Worm (Caenorhabditis elegans) whole organism, L4 larva: Measurements from ENCODE around the gene D1086.17.

ENCODE experiments used
- F10B5.3 ChIP-seq: sonication (generic microtip); optimal IDR thresholded peaks from 2 replicates; lab custom pipeline; 2016; ENCODE audit warnings: mild to moderate bottlenecking, missing genetic modification characterization, missing compliant biosample characterization
- F26F4.8 ChIP-seq: fragments of 200-800 bp; sonication (Bioruptor generic); conservative IDR thresholded peaks from 2 replicates; pipeline ENCODE4 v1.3.6; 2022; ENCODE audit warnings: missing genetic modification characterization, missing compliant biosample characterization
- F44E2.7 ChIP-seq: fragments of 200-800 bp; sonication (Bioruptor generic); IDR thresholded peaks from 2 replicates; pipeline ENCODE4 v2.1.2; 2022; ENCODE audit warnings: missing genetic modification characterization, missing compliant biosample characterization
- F49E8.2 ChIP-seq: sonication (generic microtip); optimal IDR thresholded peaks from 2 replicates; lab custom pipeline; 2016; ENCODE audit warnings: missing compliant biosample characterization, mild to moderate bottlenecking, missing genetic modification characterization, borderline replicate concordance
- T26A8.4 ChIP-seq: fragments of 200-800 bp; sonication (Bioruptor generic); IDR thresholded peaks from 2 replicates; pipeline ENCODE4 v1.3.6; 2022; ENCODE audit warnings: missing genetic modification characterization, missing compliant biosample characterization
- Y48G9A.11 ChIP-seq: fragments of 200-800 bp; sonication (Bioruptor generic); IDR thresholded peaks from 2 replicates; pipeline ENCODE4 v1.3.6; 2022; ENCODE audit warnings: missing genetic modification reagents, missing genetic modification characterization, missing compliant biosample characterization
- Y75B8A.6 ChIP-seq: fragments of 200-800 bp; sonication (Bioruptor generic); IDR thresholded peaks from 2 replicates; pipeline ENCODE4 v1.3.6; 2022; ENCODE audit warnings: missing genetic modification reagents, missing genetic modification characterization, missing compliant biosample characterization
- ZK546.5 ChIP-seq, 2 experiments: sonication (generic microtip); optimal IDR thresholded peaks; 2 replicates each; lab custom pipeline; 2017; ENCODE audit warnings: missing biosample characterization in 2 of 2, missing genetic modification characterization in 2 of 2
- aha-1 ChIP-seq: fragments of 150-350 bp; peaks from one replicate; lab custom pipeline; 2014; ENCODE audit warnings: missing biosample characterization, missing genetic modification characterization
- ceh-44 ChIP-seq: fragments of 200-800 bp; sonication (Bioruptor generic); IDR thresholded peaks from 2 replicates; pipeline ENCODE4 v1.3.6; 2022; ENCODE audit warnings: missing genetic modification reagents, missing genetic modification characterization, missing compliant biosample characterization
- cey-2 ChIP-seq: sonication (generic microtip); optimal IDR thresholded peaks from 3 replicates; lab custom pipeline; 2017; ENCODE audit warnings: missing genetic modification characterization, mild to moderate bottlenecking, missing compliant biosample characterization, antibody characterized with exemption, borderline replicate concordance; ENCODE audit not compliant: insufficient read depth
- ctbp-1 ChIP-seq: fragments of 200-800 bp; sonication (Bioruptor generic); IDR thresholded peaks from 2 replicates; pipeline ENCODE4 v1.3.6; 2022; ENCODE audit warnings: missing genetic modification reagents, missing genetic modification characterization, missing compliant biosample characterization
- daf-16 ChIP-seq, 3 experiments: sonication (generic microtip); optimal IDR thresholded peaks; 2 replicates each; lab custom pipeline; 2016 to 2017; ENCODE audit warnings: missing genetic modification characterization in 3 of 3, missing genetic modification reagents in 3 of 3, mild to moderate bottlenecking in 2 of 3, missing compliant biosample characterization in 2 of 3, missing biosample characterization in 1 of 3, moderate library complexity in 1 of 3
- daf-19 ChIP-seq: fragments of 200-800 bp; sonication (Bioruptor generic); conservative IDR thresholded peaks from 2 replicates; pipeline ENCODE4 v1.3.6; 2022; ENCODE audit warnings: missing genetic modification characterization, missing compliant biosample characterization
- dmd-6 ChIP-seq: fragments of 200-800 bp; sonication (Bioruptor generic); IDR thresholded peaks from 2 replicates; pipeline ENCODE4 v1.3.6; 2022; ENCODE audit warnings: missing genetic modification reagents, missing genetic modification characterization, missing compliant biosample characterization
- dmd-8 ChIP-seq: fragments of 200-800 bp; sonication (Bioruptor generic); IDR thresholded peaks from 2 replicates; pipeline ENCODE4 v1.3.6; 2022; ENCODE audit warnings: missing genetic modification characterization, missing compliant biosample characterization
- duxl-1 ChIP-seq: sonication (generic microtip); optimal IDR thresholded peaks from 2 replicates; lab custom pipeline; 2016; ENCODE audit warnings: mild to moderate bottlenecking, missing genetic modification characterization, moderate library complexity, missing compliant biosample characterization; ENCODE audit not compliant: poor library complexity
- egl-27 ChIP-seq: sonication (generic microtip); optimal IDR thresholded peaks from 3 replicates; lab custom pipeline; 2017; ENCODE audit warnings: missing biosample characterization, missing genetic modification reagents, missing genetic modification characterization
- egl-43 ChIP-seq: fragments of 200-800 bp; sonication (Bioruptor generic); IDR thresholded peaks from 2 replicates; pipeline ENCODE4 v1.3.6; 2022; ENCODE audit warnings: missing genetic modification reagents, missing genetic modification characterization, missing compliant biosample characterization
- fos-1 ChIP-seq: fragments of 150-350 bp; optimal IDR thresholded peaks from 2 replicates; lab custom pipeline; 2014; ENCODE audit warnings: missing biosample characterization, missing genetic modification characterization
- hlh-11 ChIP-seq: fragments of 200-800 bp; sonication (Bioruptor generic); optimal IDR thresholded peaks from 2 replicates; lab custom pipeline; 2018; ENCODE audit warnings: mild to moderate bottlenecking, missing genetic modification characterization, missing compliant biosample characterization
- hlh-30 ChIP-seq: sonication (generic microtip); optimal IDR thresholded peaks from 2 replicates; lab custom pipeline; 2017; ENCODE audit warnings: antibody characterized with exemption, mild to moderate bottlenecking, missing genetic modification characterization, missing compliant biosample characterization; ENCODE audit not compliant: insufficient read depth
- jun-1 ChIP-seq: fragments of 150-350 bp; optimal IDR thresholded peaks from 2 replicates; lab custom pipeline; 2014; ENCODE audit warnings: missing biosample characterization, missing genetic modification reagents, missing genetic modification characterization
- lim-7 ChIP-seq: fragments of 200-800 bp; sonication (Bioruptor generic); IDR thresholded peaks from 2 replicates; pipeline ENCODE4 v1.3.6; 2022; ENCODE audit warnings: missing genetic modification characterization, missing compliant biosample characterization
- lin-1 ChIP-seq: fragments of 200-800 bp; sonication (Bioruptor generic); IDR thresholded peaks from 2 replicates; pipeline ENCODE4 v1.3.6; 2022; ENCODE audit warnings: missing genetic modification reagents, missing genetic modification characterization, missing compliant biosample characterization
- lin-13 ChIP-seq: fragments of 150-350 bp; optimal IDR thresholded peaks from 2 replicates; lab custom pipeline; 2014; ENCODE audit warnings: missing biosample characterization, missing genetic modification reagents, missing genetic modification characterization
- lin-15B ChIP-seq: fragments of 150-350 bp; sonication (generic microtip); optimal IDR thresholded peaks from 3 replicates; lab custom pipeline; 2014; ENCODE audit warnings: missing biosample characterization, missing genetic modification characterization
- lin-38 ChIP-seq: fragments of 200-800 bp; sonication (Bioruptor generic); IDR thresholded peaks from 2 replicates; pipeline ENCODE4 v1.3.6; 2022; ENCODE audit warnings: missing genetic modification reagents, missing genetic modification characterization, missing compliant biosample characterization
- lin-39 ChIP-seq: fragments of 150-350 bp; optimal IDR thresholded peaks from 2 replicates; lab custom pipeline; 2014; ENCODE audit warnings: missing biosample characterization, missing genetic modification reagents, missing genetic modification characterization
- mdt-29 ChIP-seq: fragments of 200-800 bp; sonication (Bioruptor generic); IDR thresholded peaks from 2 replicates; pipeline ENCODE4 v1.3.6; 2022; ENCODE audit warnings: missing genetic modification reagents, missing genetic modification characterization, missing compliant biosample characterization
- mes-2 ChIP-seq: sonication (generic microtip); optimal IDR thresholded peaks from 2 replicates; lab custom pipeline; 2016; ENCODE audit warnings: missing genotype, mild to moderate bottlenecking, missing genetic modification characterization, missing compliant biosample characterization; ENCODE audit not compliant: poor library complexity, severe bottlenecking
- nhr-10 ChIP-seq: fragments of 150-350 bp; optimal IDR thresholded peaks from 2 replicates; lab custom pipeline; 2014; ENCODE audit warnings: missing biosample characterization, missing genetic modification characterization
- nhr-102 ChIP-seq: sonication (generic microtip); optimal IDR thresholded peaks from 2 replicates; lab custom pipeline; 2016; ENCODE audit warnings: mild to moderate bottlenecking, missing genetic modification characterization, moderate library complexity, missing compliant biosample characterization
- nhr-11 ChIP-seq: fragments of 150-350 bp; optimal IDR thresholded peaks from 2 replicates; lab custom pipeline; 2014; ENCODE audit warnings: missing biosample characterization, missing genetic modification characterization
- nhr-41 ChIP-seq: fragments of 200-800 bp; sonication (Bioruptor generic); IDR thresholded peaks from 2 replicates; pipeline ENCODE4 v1.3.6; 2022; ENCODE audit warnings: missing genetic modification reagents, missing genetic modification characterization, missing compliant biosample characterization
- nhr-42 ChIP-seq: fragments of 200-800 bp; sonication (Bioruptor generic); IDR thresholded peaks from 2 replicates; pipeline ENCODE4 v1.3.6; 2022; ENCODE audit warnings: missing genetic modification characterization, missing compliant biosample characterization
- nhr-6 ChIP-seq: fragments of 150-350 bp; optimal IDR thresholded peaks from 2 replicates; lab custom pipeline; 2014; ENCODE audit warnings: missing biosample characterization, missing genetic modification characterization
- nhr-77 ChIP-seq: fragments of 150-350 bp; optimal IDR thresholded peaks from 2 replicates; lab custom pipeline; 2014; ENCODE audit warnings: missing biosample characterization, missing genetic modification characterization
- pha-4 ChIP-seq, 2 experiments: fragments of 150-350 bp in 1 of 2; fragments of 200-800 bp in 1 of 2; sonication (Bioruptor generic) in 1 of 2; IDR thresholded peaks in 1 of 2; optimal IDR thresholded peaks in 1 of 2; 2 replicates each; pipeline versions ENCODE4 v1.3.6 to Lab custom; 2014 to 2022; ENCODE audit warnings: missing genetic modification characterization in 2 of 2, missing genetic modification reagents in 2 of 2, missing biosample characterization in 1 of 2, missing compliant biosample characterization in 1 of 2
- php-3 ChIP-seq: fragments of 200-800 bp; sonication (Bioruptor generic); IDR thresholded peaks from 2 replicates; pipeline ENCODE4 v1.3.6; 2022; ENCODE audit warnings: missing genetic modification reagents, missing genetic modification characterization, missing compliant biosample characterization
- saeg-2 ChIP-seq: fragments of 200-800 bp; sonication (Bioruptor generic); IDR thresholded peaks from 2 replicates; pipeline ENCODE4 v1.3.6; 2022; ENCODE audit warnings: missing genetic modification reagents, missing genetic modification characterization, missing compliant biosample characterization
- set-16 ChIP-seq: fragments of 200-800 bp; sonication (Bioruptor generic); IDR thresholded peaks from 2 replicates; pipeline ENCODE4 v1.3.6; 2022; ENCODE audit warnings: missing genetic modification reagents, missing genetic modification characterization, missing compliant biosample characterization
- spr-1 ChIP-seq: sonication (generic microtip); optimal IDR thresholded peaks from 2 replicates; lab custom pipeline; 2016; ENCODE audit warnings: mild to moderate bottlenecking, missing genetic modification characterization, missing compliant biosample characterization
- tag-97 ChIP-seq: fragments of 200-800 bp; sonication (Bioruptor generic); IDR thresholded peaks from 2 replicates; pipeline ENCODE4 v1.3.6; 2022; ENCODE audit warnings: missing genetic modification characterization, missing compliant biosample characterization
- unc-130 ChIP-seq: sonication (generic microtip); optimal IDR thresholded peaks from 2 replicates; lab custom pipeline; 2016; ENCODE audit warnings: missing genetic modification reagents, missing genetic modification characterization, missing compliant biosample characterization
- unc-62 ChIP-seq, 3 experiments: fragments of 150-350 bp in 1 of 3; sonication (generic microtip); optimal IDR thresholded peaks in 2 of 3; peaks in 1 of 3; 1 replicate in 1 of 3; 2 replicates in 2 of 3; lab custom pipeline; 2014 to 2017; ENCODE audit warnings: missing biosample characterization in 3 of 3, missing genetic modification characterization in 3 of 3, missing genetic modification reagents in 3 of 3, missing genotype in 1 of 3
- zag-1 ChIP-seq: fragments of 150-350 bp; optimal IDR thresholded peaks from 2 replicates; lab custom pipeline; 2014; ENCODE audit warnings: missing biosample characterization, missing genetic modification characterization
- zfp-2 ChIP-seq: sonication (generic microtip); optimal IDR thresholded peaks from 2 replicates; lab custom pipeline; 2016; ENCODE audit warnings: mild to moderate bottlenecking, missing genetic modification characterization, missing compliant biosample characterization
- ztf-7 ChIP-seq: fragments of 150-350 bp; optimal IDR thresholded peaks from 2 replicates; lab custom pipeline; 2014; ENCODE audit warnings: missing biosample characterization, missing genetic modification characterization

D1086.17 gene

ce11 chrV:14092403-14092802, 24.7 kb downstream of the D1086.17 start, which contains the start of gene D1086.3:
TSS of gene D1086.3 (plus strand) at chrV:14092792.
- TF ChIP-seq daf-16 (GFP tag; optimal IDR thresholded peaks at IDR 0.05; lab: Kevin White, UChicago) = peak; percentile 36 to 76
- peak; percentile 55 for TF ChIP-seq daf-16 (tag; optimal IDR thresholded peaks at IDR 0.05; lab: Kevin White, UChicago)
- peak; percentile 38 for TF ChIP-seq hlh-30 (tag; lab: Kevin White, UChicago)
- TF ChIP-seq nhr-102 (tag; lab: Kevin White, UChicago) = peak; percentile 11
- TF ChIP-seq mdt-29 (GFP tag; lab: Robert Waterston, UW) = no peak
- TF ChIP-seq set-16 (GFP tag; lab: Robert Waterston, UW) = no peak
- TF ChIP-seq nhr-77 = no peak
- no peak for TF ChIP-seq unc-130
- no peak for TF ChIP-seq lin-15B
- TF ChIP-seq php-3 (GFP tag; lab: Robert Waterston, UW) = 0 out of 2 replicates have a peak, but pooled peaks have one; percentile 20
- TF ChIP-seq hlh-11 (tag; lab: Kevin White, UChicago) = peak; percentile 30
- no peak for TF ChIP-seq dmd-8
- TF ChIP-seq F44E2.7 (GFP tag; lab: Robert Waterston, UW) = no peak
- TF ChIP-seq F49E8.2 (tag; lab: Kevin White, UChicago) = peak; percentile 85
- TF ChIP-seq pha-4 (GFP tag; IDR thresholded peaks at IDR 0.05; lab: Robert Waterston, UW) = 0 out of 2 replicates have a peak, but pooled peaks have one; percentile 39
- no peak for TF ChIP-seq pha-4 (tag; optimal IDR thresholded peaks at IDR 0.05; lab: Kevin White, UChicago)
- no peak for TF ChIP-seq ceh-44 (GFP tag; lab: Robert Waterston, UW)
- TF ChIP-seq egl-27 (tag; lab: Kevin White, UChicago) = no peak
- TF ChIP-seq dmd-6 = no peak
- TF ChIP-seq saeg-2 (GFP tag; lab: Robert Waterston, UW) = no peak
- no peak for TF ChIP-seq fos-1 (tag; lab: Kevin White, UChicago)
- no peak for TF ChIP-seq ctbp-1 (GFP tag; lab: Robert Waterston, UW)
- no peak for TF ChIP-seq zfp-2 (tag; lab: Kevin White, UChicago)
- TF ChIP-seq unc-62 (GFP tag; optimal IDR thresholded peaks at IDR 0.05 in 1 of 2; lab: Kevin White, UChicago) = no peak
- TF ChIP-seq unc-62 (tag; optimal IDR thresholded peaks at IDR 0.05; lab: Kevin White, UChicago) = no peak
- no peak for TF ChIP-seq Y75B8A.6 (GFP tag; lab: Robert Waterston, UW)
- no peak for TF ChIP-seq nhr-11
- TF ChIP-seq egl-43 = no peak
- TF ChIP-seq F10B5.3 (tag; lab: Kevin White, UChicago) = peak; percentile 62
- TF ChIP-seq nhr-10 (tag; lab: Kevin White, UChicago) = no peak
- peak; percentile 56; the same call in 1 of the 2 replicates for TF ChIP-seq Y48G9A.11 (GFP tag; lab: Robert Waterston, UW)
- no peak for TF ChIP-seq tag-97 (GFP tag; lab: Robert Waterston, UW)
- no peak for TF ChIP-seq nhr-6 (tag; lab: Kevin White, UChicago)
- TF ChIP-seq lin-13 = peak; percentile 23
- no peak for TF ChIP-seq spr-1
- TF ChIP-seq ZK546.5 (tag; optimal IDR thresholded peaks at IDR 0.05; lab: Kevin White, UChicago) = no peak
- TF ChIP-seq duxl-1 = peak; percentile 14
- 0 out of 2 replicates have a peak, but pooled peaks have one; percentile 42 for TF ChIP-seq lin-1 (GFP tag; lab: Robert Waterston, UW)
- no peak for TF ChIP-seq nhr-41
- no peak for TF ChIP-seq aha-1
- no peak for TF ChIP-seq lin-39
- peak; percentile 73; the same call in 1 of the 2 replicates for TF ChIP-seq lin-38
- TF ChIP-seq ztf-7 (tag; lab: Kevin White, UChicago) = no peak
- TF ChIP-seq mes-2 (tag; lab: Kevin White, UChicago) = peak; percentile 74
- no peak for TF ChIP-seq nhr-42 (GFP tag; lab: Robert Waterston, UW)
- no peak for TF ChIP-seq lim-7
- no peak for TF ChIP-seq cey-2 (tag; lab: Kevin White, UChicago)
- no peak for TF ChIP-seq zag-1
- peak; percentile 62 for TF ChIP-seq T26A8.4 (GFP tag; lab: Robert Waterston, UW)
- TF ChIP-seq jun-1 = no peak
- TF ChIP-seq F26F4.8 = no peak
- TF ChIP-seq daf-19 = 0 out of 2 replicates have a peak, but pooled peaks have one; percentile 46
